Worm (Caenorhabditis elegans): Measurements from ENCODE around the gene mut-15.

mut-15 gene

DNA sequence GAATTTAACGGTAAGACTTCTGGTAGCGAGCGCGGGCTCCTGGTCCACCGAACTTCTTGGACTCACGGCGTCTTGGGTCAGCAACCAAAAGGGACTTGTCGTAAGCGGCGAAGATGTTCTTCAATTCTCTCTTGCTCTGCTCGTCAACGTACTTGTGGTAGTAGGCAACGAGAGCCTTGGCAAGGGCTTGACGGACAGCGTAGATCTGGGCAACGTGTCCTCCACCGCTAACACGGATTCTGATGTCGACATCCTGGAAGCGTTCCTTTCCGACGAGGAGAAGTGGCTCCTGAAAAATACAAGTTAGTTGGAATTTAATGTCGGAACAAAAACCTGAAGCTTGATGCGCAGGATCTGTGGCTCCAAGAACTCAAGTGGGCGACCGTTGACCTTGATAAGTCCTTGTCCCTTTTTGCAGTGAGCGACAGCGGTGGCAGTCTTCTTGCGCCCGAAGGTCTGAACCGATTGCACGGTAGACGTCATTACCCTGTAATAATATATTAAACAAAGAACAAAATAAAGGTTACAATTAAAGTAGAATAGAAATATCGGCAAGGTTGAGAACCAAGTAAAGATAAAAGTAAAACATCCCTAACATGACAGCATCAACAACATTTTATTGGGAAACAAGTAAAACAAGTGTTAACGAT is 2.2 kb upstream of the mut-15 start, which contains the start of gene rps-16 (continued):
- TF ChIP-seq unc-62 (GFP tag; optimal IDR thresholded peaks at IDR 0.05 in 1 of 2) (peak in 1 of 2 experiments; percentile 81), unc-62 (tag; optimal IDR thresholded peaks at IDR 0.05) (no peak), zfp-3 (GFP tag; conservative IDR thresholded peaks at IDR 0.05) (no peak), Y105C5A.15 (GFP tag; IDR thresholded peaks at IDR 0.05) (peak; percentile 69; the same call in 1 of the 2 replicates), daf-16 (GFP tag; optimal IDR thresholded peaks at IDR 0.05) (peak in 1 of 2 experiments; percentile 21), daf-16 (tag; optimal IDR thresholded peaks at IDR 0.05) (no peak), tra-1 (GFP tag; IDR thresholded peaks at IDR 0.05) (no peak), madf-5 (GFP tag; IDR thresholded peaks at IDR 0.05) (0 out of 4 replicates have a peak, but pooled peaks of 1 of the 2 experiments have one; percentile 38), F37D6.2 (tag; optimal IDR thresholded peaks at IDR 0.05) (no peak), hmg-1.1 (GFP tag; IDR thresholded peaks at IDR 0.05) (no peak), daf-8 (GFP tag; IDR thresholded peaks at IDR 0.05) (no peak), ceh-32 (tag; optimal IDR thresholded peaks at IDR 0.05; ENCODE audit: poor library complexity) (no peak), ces-1 (GFP tag; optimal IDR thresholded peaks at IDR 0.05) (no peak), jun-1 (tag; optimal IDR thresholded peaks at IDR 0.05) (no peak), nhr-48 (tag; optimal IDR thresholded peaks at IDR 0.05) (no peak), dmd-6 (GFP tag; IDR thresholded peaks at IDR 0.05) (no peak), tag-97 (GFP tag; IDR thresholded peaks at IDR 0.05) (no peak), nhr-6 (tag; optimal IDR thresholded peaks at IDR 0.05) (no peak), nhr-111 (GFP tag; optimal IDR thresholded peaks at IDR 0.05) (peak; percentile 89), ceh-20 (GFP tag; IDR thresholded peaks at IDR 0.05) (no peak), nhr-76 (tag; optimal IDR thresholded peaks at IDR 0.05) (no peak), ZK337.2 (GFP tag; IDR thresholded peaks at IDR 0.05) (no peak), mdt-29 (GFP tag; IDR thresholded peaks at IDR 0.05) (peak; percentile 68; the same call in 1 of the 2 replicates), lin-29 (GFP tag; IDR thresholded peaks at IDR 0.05) (no peak), F49E8.2 (tag; optimal IDR thresholded peaks at IDR 0.05; ENCODE audit: borderline replicate concordance) (peak; percentile 68), lin-39 (tag; optimal IDR thresholded peaks at IDR 0.05) (no peak), hlh-30 (tag; optimal IDR thresholded peaks at IDR 0.05; ENCODE audit: insufficient read depth) (no peak), php-3 (GFP tag; IDR thresholded peaks at IDR 0.05) (no peak; the same call in 1 of the 2 replicates), ZK546.5 (tag; optimal IDR thresholded peaks at IDR 0.05) (no peak), aha-1 (tag) (peak; percentile 90), mdl-1 (tag; optimal IDR thresholded peaks at IDR 0.05) (no peak), T20F7.1 (GFP tag; optimal IDR thresholded peaks at IDR 0.05) (no peak), sdz-12 (GFP tag; optimal IDR thresholded peaks at IDR 0.05) (no peak), zip-11 (GFP tag; IDR thresholded peaks at IDR 0.05) (no peak), cey-2 (tag; optimal IDR thresholded peaks at IDR 0.05; ENCODE audit: borderline replicate concordance, insufficient read depth) (no peak), nhr-25 (tag; optimal IDR thresholded peaks at IDR 0.05; ENCODE audit: borderline replicate concordance, insufficient read depth) (peak; percentile 32), madf-9 (GFP tag; conservative IDR thresholded peaks at IDR 0.05) (no peak), spr-1 (tag; optimal IDR thresholded peaks at IDR 0.05) (no peak), lin-13 (GFP tag; optimal IDR thresholded peaks at IDR 0.05) (peak; percentile 38), F44E2.7 (GFP tag; IDR thresholded peaks at IDR 0.05) (no peak), lsy-2 (tag; optimal IDR thresholded peaks at IDR 0.05) (no peak), arid-1 (GFP tag; conservative IDR thresholded peaks at IDR 0.05) (no peak), lir-3 (tag; optimal IDR thresholded peaks at IDR 0.05) (no peak)

Measured in whole organism, L4 larva.